Worm (Caenorhabditis elegans) whole organism, L4 larva: ENCODE data around the gene clc-19.

Experiments
- F26F4.8 ChIP-seq: fragments of 200-800 bp; sonication (Bioruptor generic); conservative IDR thresholded peaks from 2 replicates; pipeline ENCODE4 v1.3.6; 2022; ENCODE audit warnings: missing genetic modification characterization, missing compliant biosample characterization
- F49E8.2 ChIP-seq: sonication (generic microtip); optimal IDR thresholded peaks from 2 replicates; lab custom pipeline; 2016; ENCODE audit warnings: missing compliant biosample characterization, mild to moderate bottlenecking, missing genetic modification characterization, borderline replicate concordance
- Y48G9A.11 ChIP-seq: fragments of 200-800 bp; sonication (Bioruptor generic); IDR thresholded peaks from 2 replicates; pipeline ENCODE4 v1.3.6; 2022; ENCODE audit warnings: missing genetic modification reagents, missing genetic modification characterization, missing compliant biosample characterization
- Y5F2A.4 ChIP-seq: fragments of 200-800 bp; sonication (Bioruptor generic); optimal IDR thresholded peaks from 2 replicates; lab custom pipeline; 2018; ENCODE audit warnings: mild to moderate bottlenecking, missing genetic modification characterization, missing compliant biosample characterization
- Y75B8A.6 ChIP-seq: fragments of 200-800 bp; sonication (Bioruptor generic); IDR thresholded peaks from 2 replicates; pipeline ENCODE4 v1.3.6; 2022; ENCODE audit warnings: missing genetic modification reagents, missing genetic modification characterization, missing compliant biosample characterization
- arid-1 ChIP-seq: fragments of 200-800 bp; sonication (Bioruptor generic); conservative IDR thresholded peaks from 2 replicates; pipeline ENCODE4 v1.3.6; 2022; ENCODE audit warnings: missing genetic modification reagents, missing genetic modification characterization, missing compliant biosample characterization
- attf-4 ChIP-seq: sonication (generic microtip); optimal IDR thresholded peaks from 3 replicates; lab custom pipeline; 2017; ENCODE audit warnings: missing biosample characterization, missing genetic modification characterization
- ceh-28 ChIP-seq: fragments of 150-350 bp; optimal IDR thresholded peaks from 2 replicates; lab custom pipeline; 2014; ENCODE audit warnings: missing biosample characterization, missing genetic modification reagents, missing genetic modification characterization
- ceh-82 ChIP-seq: sonication (generic microtip); optimal IDR thresholded peaks from 2 replicates; lab custom pipeline; 2017; ENCODE audit warnings: missing biosample characterization, missing genetic modification characterization
- cey-2 ChIP-seq: sonication (generic microtip); optimal IDR thresholded peaks from 3 replicates; lab custom pipeline; 2017; ENCODE audit warnings: missing genetic modification characterization, mild to moderate bottlenecking, missing compliant biosample characterization, antibody characterized with exemption, borderline replicate concordance; ENCODE audit not compliant: insufficient read depth
- ctbp-1 ChIP-seq: fragments of 200-800 bp; sonication (Bioruptor generic); IDR thresholded peaks from 2 replicates; pipeline ENCODE4 v1.3.6; 2022; ENCODE audit warnings: missing genetic modification reagents, missing genetic modification characterization, missing compliant biosample characterization
- daf-19 ChIP-seq: fragments of 200-800 bp; sonication (Bioruptor generic); conservative IDR thresholded peaks from 2 replicates; pipeline ENCODE4 v1.3.6; 2022; ENCODE audit warnings: missing genetic modification characterization, missing compliant biosample characterization
- dpl-1 ChIP-seq: fragments of 150-350 bp; optimal IDR thresholded peaks from 2 replicates; lab custom pipeline; 2014; ENCODE audit warnings: missing biosample characterization, missing genetic modification reagents, missing genetic modification characterization
- duxl-1 ChIP-seq: sonication (generic microtip); optimal IDR thresholded peaks from 2 replicates; lab custom pipeline; 2016; ENCODE audit warnings: mild to moderate bottlenecking, missing genetic modification characterization, moderate library complexity, missing compliant biosample characterization; ENCODE audit not compliant: poor library complexity
- gei-8 ChIP-seq: fragments of 200-800 bp; sonication (Bioruptor generic); optimal IDR thresholded peaks from 2 replicates; lab custom pipeline; 2018; ENCODE audit warnings: mild to moderate bottlenecking, missing genetic modification characterization, missing compliant biosample characterization
- hif-1 ChIP-seq, 2 experiments: sonication (generic microtip); optimal IDR thresholded peaks; 2 replicates each; lab custom pipeline; 2016 to 2017; ENCODE audit warnings: missing compliant biosample characterization in 2 of 2, missing genetic modification characterization in 2 of 2, missing genetic modification reagents in 2 of 2, missing genotype in 2 of 2, mild to moderate bottlenecking in 1 of 2
- hlh-11 ChIP-seq: fragments of 200-800 bp; sonication (Bioruptor generic); optimal IDR thresholded peaks from 2 replicates; lab custom pipeline; 2018; ENCODE audit warnings: mild to moderate bottlenecking, missing genetic modification characterization, missing compliant biosample characterization
- hlh-30 ChIP-seq: sonication (generic microtip); optimal IDR thresholded peaks from 2 replicates; lab custom pipeline; 2017; ENCODE audit warnings: antibody characterized with exemption, mild to moderate bottlenecking, missing genetic modification characterization, missing compliant biosample characterization; ENCODE audit not compliant: insufficient read depth
- hmg-1.1 ChIP-seq: fragments of 200-800 bp; sonication (Bioruptor generic); IDR thresholded peaks from 2 replicates; pipeline ENCODE4 v1.3.6; 2022; ENCODE audit warnings: missing genetic modification reagents, missing genetic modification characterization, missing compliant biosample characterization
- jun-1 ChIP-seq: fragments of 150-350 bp; optimal IDR thresholded peaks from 2 replicates; lab custom pipeline; 2014; ENCODE audit warnings: missing biosample characterization, missing genetic modification reagents, missing genetic modification characterization
- lin-1 ChIP-seq: fragments of 200-800 bp; sonication (Bioruptor generic); IDR thresholded peaks from 2 replicates; pipeline ENCODE4 v1.3.6; 2022; ENCODE audit warnings: missing genetic modification reagents, missing genetic modification characterization, missing compliant biosample characterization
- lin-13 ChIP-seq: fragments of 150-350 bp; optimal IDR thresholded peaks from 2 replicates; lab custom pipeline; 2014; ENCODE audit warnings: missing biosample characterization, missing genetic modification reagents, missing genetic modification characterization
- lin-15B ChIP-seq: fragments of 150-350 bp; sonication (generic microtip); optimal IDR thresholded peaks from 3 replicates; lab custom pipeline; 2014; ENCODE audit warnings: missing biosample characterization, missing genetic modification characterization
- lin-29 ChIP-seq: fragments of 200-800 bp; sonication (Bioruptor generic); IDR thresholded peaks from 2 replicates; pipeline ENCODE4 v1.3.6; 2022; ENCODE audit warnings: missing genetic modification reagents, missing genetic modification characterization, missing compliant biosample characterization
- lin-38 ChIP-seq: fragments of 200-800 bp; sonication (Bioruptor generic); IDR thresholded peaks from 2 replicates; pipeline ENCODE4 v1.3.6; 2022; ENCODE audit warnings: missing genetic modification reagents, missing genetic modification characterization, missing compliant biosample characterization
- lsy-2 ChIP-seq, 2 experiments: fragments of 150-350 bp in 1 of 2; sonication (generic microtip) in 1 of 2; optimal IDR thresholded peaks; 2 replicates each; lab custom pipeline; 2014 to 2017; ENCODE audit warnings: missing biosample characterization in 2 of 2, missing genetic modification characterization in 2 of 2
- mdt-29 ChIP-seq: fragments of 200-800 bp; sonication (Bioruptor generic); IDR thresholded peaks from 2 replicates; pipeline ENCODE4 v1.3.6; 2022; ENCODE audit warnings: missing genetic modification reagents, missing genetic modification characterization, missing compliant biosample characterization
- mep-1 ChIP-seq: fragments of 150-350 bp; sonication (generic microtip); optimal IDR thresholded peaks from 3 replicates; lab custom pipeline; 2014; ENCODE audit warnings: missing biosample characterization, missing genetic modification characterization
- mxl-2 ChIP-seq: fragments of 200-800 bp; sonication (Bioruptor generic); conservative IDR thresholded peaks from 2 replicates; pipeline ENCODE4 v1.3.6; 2022; ENCODE audit warnings: missing genetic modification reagents, missing genetic modification characterization, missing compliant biosample characterization
- mxl-3 ChIP-seq: fragments of 200-800 bp; sonication (Bioruptor generic); optimal IDR thresholded peaks from 2 replicates; lab custom pipeline; 2018; ENCODE audit warnings: mild to moderate bottlenecking, missing genetic modification characterization, missing compliant biosample characterization
- nhr-111 ChIP-seq: fragments of 200-800 bp; sonication (Bioruptor generic); optimal IDR thresholded peaks from 2 replicates; lab custom pipeline; 2018; ENCODE audit warnings: mild to moderate bottlenecking, missing genetic modification characterization, missing compliant biosample characterization
- nhr-237 ChIP-seq: sonication (generic microtip); optimal IDR thresholded peaks from 2 replicates; lab custom pipeline; 2017; ENCODE audit warnings: missing biosample characterization, missing genetic modification characterization
- nhr-25 ChIP-seq: sonication (generic microtip); optimal IDR thresholded peaks from 2 replicates; lab custom pipeline; 2017; ENCODE audit warnings: missing genetic modification characterization, mild to moderate bottlenecking, missing compliant biosample characterization, antibody characterized with exemption, moderate library complexity, borderline replicate concordance; ENCODE audit not compliant: insufficient read depth
- nhr-28 ChIP-seq: fragments of 150-350 bp; optimal IDR thresholded peaks from 2 replicates; lab custom pipeline; 2014; ENCODE audit warnings: missing biosample characterization, missing genetic modification characterization
- nhr-42 ChIP-seq: fragments of 200-800 bp; sonication (Bioruptor generic); IDR thresholded peaks from 2 replicates; pipeline ENCODE4 v1.3.6; 2022; ENCODE audit warnings: missing genetic modification characterization, missing compliant biosample characterization
- nhr-76 ChIP-seq: fragments of 150-350 bp; optimal IDR thresholded peaks from 2 replicates; lab custom pipeline; 2014; ENCODE audit warnings: missing biosample characterization, missing genetic modification characterization
- nhr-77 ChIP-seq: fragments of 150-350 bp; optimal IDR thresholded peaks from 2 replicates; lab custom pipeline; 2014; ENCODE audit warnings: missing biosample characterization, missing genetic modification characterization
- php-3 ChIP-seq: fragments of 200-800 bp; sonication (Bioruptor generic); IDR thresholded peaks from 2 replicates; pipeline ENCODE4 v1.3.6; 2022; ENCODE audit warnings: missing genetic modification reagents, missing genetic modification characterization, missing compliant biosample characterization
- rbr-2 ChIP-seq: sonication (generic microtip); optimal IDR thresholded peaks from 2 replicates; lab custom pipeline; 2016; ENCODE audit warnings: missing genotype, missing genetic modification characterization, missing compliant biosample characterization
- saeg-2 ChIP-seq: fragments of 200-800 bp; sonication (Bioruptor generic); IDR thresholded peaks from 2 replicates; pipeline ENCODE4 v1.3.6; 2022; ENCODE audit warnings: missing genetic modification reagents, missing genetic modification characterization, missing compliant biosample characterization
- snpc-1.2 ChIP-seq: fragments of 200-800 bp; sonication (Bioruptor generic); IDR thresholded peaks from 2 replicates; pipeline ENCODE4 v1.3.6; 2022; ENCODE audit warnings: missing genetic modification reagents, missing genetic modification characterization, missing compliant biosample characterization
- spr-1 ChIP-seq: sonication (generic microtip); optimal IDR thresholded peaks from 2 replicates; lab custom pipeline; 2016; ENCODE audit warnings: mild to moderate bottlenecking, missing genetic modification characterization, missing compliant biosample characterization
- tra-1 ChIP-seq: fragments of 200-800 bp; sonication (Bioruptor generic); IDR thresholded peaks from 2 replicates; pipeline ENCODE4 v1.3.6; 2022; ENCODE audit warnings: missing genetic modification reagents, missing genetic modification characterization, missing compliant biosample characterization
- unc-39 ChIP-seq: sonication (generic microtip); optimal IDR thresholded peaks from 2 replicates; lab custom pipeline; 2017; ENCODE audit warnings: missing biosample characterization, missing genetic modification characterization
- zag-1 ChIP-seq: fragments of 150-350 bp; optimal IDR thresholded peaks from 2 replicates; lab custom pipeline; 2014; ENCODE audit warnings: missing biosample characterization, missing genetic modification characterization
- zfp-2 ChIP-seq: sonication (generic microtip); optimal IDR thresholded peaks from 2 replicates; lab custom pipeline; 2016; ENCODE audit warnings: mild to moderate bottlenecking, missing genetic modification characterization, missing compliant biosample characterization
- zip-2 ChIP-seq: fragments of 150-350 bp; optimal IDR thresholded peaks from 2 replicates; lab custom pipeline; 2014; ENCODE audit warnings: missing biosample characterization, missing genetic modification characterization
- ztf-11 ChIP-seq: fragments of 150-350 bp; optimal IDR thresholded peaks from 2 replicates; lab custom pipeline; 2014; ENCODE audit warnings: missing biosample characterization, missing genetic modification characterization
- ztf-7 ChIP-seq: fragments of 150-350 bp; optimal IDR thresholded peaks from 2 replicates; lab custom pipeline; 2014; ENCODE audit warnings: missing biosample characterization, missing genetic modification characterization

The clc-19 gene

DNA sequence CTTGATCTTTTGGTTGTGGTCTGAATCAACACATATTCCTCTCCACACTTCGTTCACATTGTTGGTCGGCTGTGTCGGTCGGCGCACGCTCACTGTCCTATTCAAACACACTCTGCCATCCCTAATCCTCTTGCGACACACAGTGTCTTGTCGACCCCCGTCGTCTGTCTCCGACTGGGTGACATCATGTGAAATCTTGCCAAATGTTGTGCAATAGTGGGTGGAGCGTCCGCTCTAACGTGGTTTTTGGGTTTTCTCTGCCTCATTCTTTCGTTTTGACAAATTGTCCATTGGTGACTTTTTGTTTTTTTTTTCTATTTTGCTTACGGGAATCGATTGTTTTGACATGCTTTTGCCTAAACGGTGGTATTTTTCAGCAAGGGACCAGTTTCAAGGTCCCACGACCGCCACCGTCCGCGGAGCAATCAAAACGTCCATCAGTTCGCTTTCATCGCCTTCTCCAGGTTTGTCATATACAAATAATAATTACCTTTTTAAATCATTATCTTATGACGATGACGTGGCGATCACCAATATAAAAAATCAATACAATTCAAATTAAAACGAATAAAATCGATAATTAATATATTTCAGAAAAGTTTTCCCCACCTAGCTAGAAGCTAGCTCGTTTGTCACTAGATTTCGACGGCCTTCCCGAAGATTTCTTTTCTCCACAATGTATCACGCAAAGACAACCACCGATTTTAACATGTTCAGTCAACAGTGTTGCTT is 39.5 kb downstream of the clc-19 start (continued):
- TF ChIP-seq ztf-11 (tag; lab: Kevin White, UChicago) (no peak), F26F4.8 (GFP tag; lab: Robert Waterston, UW) (no peak), lin-38 (peak; percentile 70), hlh-11 (tag; lab: Kevin White, UChicago) (peak; percentile 98), gei-8 (GFP tag; lab: Kevin White, UChicago) (peak; percentile 72), lin-29 (no peak), mxl-3 (GFP tag; lab: Kevin White, UChicago) (peak; percentile 99), Y5F2A.4 (GFP tag; lab: Kevin White, UChicago) (no peak), hif-1 (tag; optimal IDR thresholded peaks at IDR 0.05; lab: Kevin White, UChicago) (peak; percentile 52 to 88), unc-39 (tag; lab: Kevin White, UChicago) (no peak), saeg-2 (GFP tag; lab: Robert Waterston, UW) (peak; percentile 70), attf-4 (peak; percentile 1), Y48G9A.11 (GFP tag; lab: Robert Waterston, UW) (no peak), lin-13 (GFP tag; lab: Kevin White, UChicago) (peak; percentile 78), mdt-29 (GFP tag; lab: Robert Waterston, UW) (0 out of 2 replicates have a peak, but pooled peaks have one; percentile 50), arid-1 (GFP tag; lab: Robert Waterston, UW) (peak; percentile 65; the same call in 1 of the 2 replicates), mxl-2 (GFP tag; lab: Robert Waterston, UW) (0 out of 2 replicates have a peak, but pooled peaks have one; percentile 3), daf-19 (no peak), duxl-1 (tag; lab: Kevin White, UChicago) (peak; percentile 13), lsy-2 (tag; optimal IDR thresholded peaks at IDR 0.05; lab: Kevin White, UChicago) (peak; percentile 78 to 92), ctbp-1 (peak; percentile 82), snpc-1.2 (GFP tag; lab: Robert Waterston, UW) (no peak), hmg-1.1 (peak; percentile 90), nhr-25 (peak; percentile 92), ceh-28 (tag; lab: Kevin White, UChicago) (peak; percentile 66), rbr-2 (tag; lab: Kevin White, UChicago) (peak; percentile 85), lin-1 (GFP tag; lab: Robert Waterston, UW) (peak; percentile 78; the same call in 1 of the 2 replicates), mep-1 (tag; lab: Kevin White, UChicago) (peak; percentile 97), zip-2 (tag; lab: Kevin White, UChicago) (no peak), nhr-28 (tag; lab: Kevin White, UChicago) (peak; percentile 98), nhr-77 (tag; lab: Kevin White, UChicago) (peak; percentile 98), F49E8.2 (tag; lab: Kevin White, UChicago) (no peak), nhr-42 (peak; percentile 82), ceh-82 (tag; lab: Kevin White, UChicago) (no peak), Y75B8A.6 (GFP tag; lab: Robert Waterston, UW) (no peak), nhr-76 (tag; lab: Kevin White, UChicago) (peak; percentile 37), hlh-30 (tag; lab: Kevin White, UChicago) (peak; percentile 98), jun-1 (peak; percentile 85), tra-1 (GFP tag; lab: Robert Waterston, UW) (peak; percentile 77), dpl-1 (peak; percentile 69), cey-2 (tag; lab: Kevin White, UChicago) (peak; percentile 82), lin-15B (no peak), nhr-111 (no peak), nhr-237 (no peak), spr-1 (tag; lab: Kevin White, UChicago) (peak; percentile 75), php-3 (GFP tag; lab: Robert Waterston, UW) (peak; percentile 77), zfp-2 (tag; lab: Kevin White, UChicago) (no peak), ztf-7 (peak; percentile 98), zag-1 (peak; percentile 10)
